Fruit fly (Drosophila melanogaster) whole organism, pupa: ENCODE results near the gene CG11771.

ENCODE experiments used
- CG10348 ChIP-seq: fragments of 200-800 bp; sonication (Bioruptor generic); IDR thresholded peaks from 2 replicates; pipeline ENCODE4 v1.3.6; 2022; ENCODE audit warnings: missing biosample characterization, missing genetic modification characterization
- CG12605 ChIP-seq: fragments of 200-800 bp; sonication (Bioruptor generic); IDR thresholded peaks from 2 replicates; pipeline ENCODE4 v1.3.6; 2022; ENCODE audit warnings: missing biosample characterization, missing genetic modification characterization
- CG13204 ChIP-seq: fragments of 200-800 bp; sonication (Bioruptor generic); optimal IDR thresholded peaks from 2 replicates; lab custom pipeline; 2018; ENCODE audit warnings: missing biosample characterization, mild to moderate bottlenecking, missing genetic modification characterization, moderate library complexity
- CG14655 ChIP-seq: fragments of 200-800 bp; sonication (Bioruptor generic); optimal IDR thresholded peaks from 3 replicates; lab custom pipeline; 2017; ENCODE audit warnings: mild to moderate bottlenecking, missing biosample characterization, missing genetic modification reagents, missing genetic modification characterization
- CG15710 ChIP-seq: fragments of 200-800 bp; sonication (Bioruptor generic); optimal IDR thresholded peaks from 2 replicates; lab custom pipeline; 2018; ENCODE audit warnings: missing biosample characterization, mild to moderate bottlenecking, missing genetic modification characterization, moderate library complexity
- CG17806 ChIP-seq: fragments of 200-800 bp; sonication (Bioruptor generic); optimal IDR thresholded peaks from 2 replicates; lab custom pipeline; 2018; ENCODE audit warnings: missing biosample characterization, mild to moderate bottlenecking, missing genetic modification characterization, moderate library complexity
- CG32121 ChIP-seq: fragments of 200-800 bp; sonication (Bioruptor generic); IDR thresholded peaks from 2 replicates; pipeline ENCODE4 v1.3.6; 2022; ENCODE audit warnings: missing biosample characterization, missing genetic modification characterization
- CG34367 ChIP-seq: fragments of 200-800 bp; sonication (Bioruptor generic); optimal IDR thresholded peaks from 2 replicates; lab custom pipeline; 2018; ENCODE audit warnings: missing biosample characterization, mild to moderate bottlenecking, missing genetic modification characterization
- CG4496 ChIP-seq: fragments of 200-800 bp; sonication (Bioruptor generic); IDR thresholded peaks from 3 replicates; pipeline ENCODE4 v1.3.6; 2022; ENCODE audit warnings: missing biosample characterization, missing genetic modification characterization
- CG8159 ChIP-seq: fragments of 200-800 bp; sonication (Bioruptor generic); optimal IDR thresholded peaks from 3 replicates; lab custom pipeline; 2018; ENCODE audit warnings: missing biosample characterization, mild to moderate bottlenecking, missing genetic modification characterization, moderate library complexity
- CG8301 ChIP-seq: fragments of 200-800 bp; sonication (Bioruptor generic); optimal IDR thresholded peaks from 2 replicates; lab custom pipeline; 2018; ENCODE audit warnings: missing biosample characterization, mild to moderate bottlenecking, missing genetic modification characterization
- CG9948 ChIP-seq: fragments of 200-800 bp; sonication (Bioruptor generic); optimal IDR thresholded peaks from 2 replicates; lab custom pipeline; 2018; ENCODE audit warnings: missing biosample characterization, mild to moderate bottlenecking, missing genetic modification characterization, moderate library complexity
- D1 ChIP-seq: fragments of 200-800 bp; sonication (Bioruptor generic); optimal IDR thresholded peaks from 2 replicates; lab custom pipeline; 2018; ENCODE audit warnings: missing biosample characterization, mild to moderate bottlenecking, missing genetic modification characterization, moderate library complexity
- EcR ChIP-seq: fragments of 200-800 bp; sonication (Bioruptor generic); optimal IDR thresholded peaks from 3 replicates; lab custom pipeline; 2019; ENCODE audit warnings: missing biosample characterization, missing genetic modification characterization, mild to moderate bottlenecking, moderate library complexity, missing genetic modification reagents
- Ets98B ChIP-seq: fragments of 200-800 bp; sonication (Bioruptor generic); IDR thresholded peaks from 2 replicates; pipeline ENCODE4 v1.3.6; 2022; ENCODE audit warnings: missing biosample characterization, missing genetic modification characterization
- Pif1A ChIP-seq: fragments of 200-800 bp; sonication (Bioruptor generic); optimal IDR thresholded peaks from 3 replicates; lab custom pipeline; 2016; ENCODE audit warnings: missing biosample characterization, missing genetic modification characterization
- Pif1B ChIP-seq: fragments of 200-800 bp; sonication (Bioruptor generic); optimal IDR thresholded peaks from 3 replicates; lab custom pipeline; 2016; ENCODE audit warnings: missing biosample characterization, missing genetic modification characterization
- Snoo ChIP-seq: fragments of 200-800 bp; sonication (Bioruptor generic); optimal IDR thresholded peaks from 3 replicates; lab custom pipeline; 2017; ENCODE audit warnings: missing biosample characterization, mild to moderate bottlenecking, missing genetic modification characterization, inconsistent platforms
- fd96Ca ChIP-seq: fragments of 200-800 bp; sonication (Bioruptor generic); IDR thresholded peaks from 3 replicates; pipeline ENCODE4 v1.3.6; 2022; ENCODE audit warnings: missing biosample characterization, missing genetic modification characterization
- gl ChIP-seq: fragments of 200-800 bp; sonication (Bioruptor generic); optimal IDR thresholded peaks from 2 replicates; lab custom pipeline; 2018; ENCODE audit warnings: missing biosample characterization, mild to moderate bottlenecking, missing genetic modification characterization
- rn ChIP-seq: fragments of 200-800 bp; sonication (Bioruptor generic); IDR thresholded peaks from 2 replicates; pipeline ENCODE4 v1.3.6; 2022; ENCODE audit warnings: missing biosample characterization, missing genetic modification characterization

Gene CG11771

DNA sequence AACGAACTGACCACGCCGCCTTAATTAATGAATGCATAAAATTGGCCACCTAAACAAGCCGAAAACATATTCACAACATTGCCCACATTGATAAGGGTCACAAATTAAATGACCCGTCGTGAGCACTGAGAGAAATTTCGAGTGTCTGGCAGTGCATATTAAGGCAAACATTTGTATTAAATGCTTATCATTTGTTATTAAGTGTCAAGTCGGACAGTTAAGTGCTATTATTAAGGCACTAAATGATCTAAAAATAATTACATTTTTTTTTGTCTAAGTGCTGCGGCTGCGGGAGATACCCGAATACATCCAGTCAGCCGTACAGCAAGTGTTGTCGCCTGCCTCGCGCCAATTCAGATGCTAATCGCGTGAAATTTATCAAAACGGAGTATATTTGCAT lies 30.7 kb downstream of the CG11771 start:
- TF ChIP-seq D1 = no peak
- no peak for TF ChIP-seq CG14655 (GFP tag; lab: Kevin White, UChicago)
- TF ChIP-seq EcR = no peak
- TF ChIP-seq CG10348 = no peak
- no peak for TF ChIP-seq CG12605 (GFP tag; lab: Robert Waterston, UW)
- TF ChIP-seq CG9948 (tag; lab: Kevin White, UChicago) = no peak
- TF ChIP-seq Snoo (tag; lab: Kevin White, UChicago) = peak; percentile 34
- no peak for TF ChIP-seq fd96Ca (GFP tag; lab: Robert Waterston, UW)
- TF ChIP-seq CG17806 = peak; percentile 1

DNA sequence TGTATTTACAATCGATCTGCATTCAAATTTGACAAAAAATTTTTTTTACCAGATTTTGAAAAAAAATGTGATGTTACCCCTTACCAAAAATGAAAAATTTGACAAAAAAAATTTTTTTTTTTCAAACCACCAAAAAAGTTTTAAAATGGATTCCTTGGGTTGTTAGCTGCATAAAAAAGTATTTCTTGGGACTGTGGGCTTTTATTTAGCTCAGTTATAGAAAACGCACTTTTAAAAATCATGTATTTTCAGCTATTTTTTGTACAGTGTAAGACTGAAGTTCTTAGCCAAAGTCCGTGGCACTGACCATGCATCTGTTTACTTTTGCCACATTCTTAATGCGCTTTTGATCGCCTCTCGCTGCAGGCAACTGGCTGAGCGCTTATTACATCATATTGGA lies 33.6 kb downstream of the CG11771 start:
- peak; percentile 6 for TF ChIP-seq CG8159 (tag; lab: Kevin White, UChicago)
- no peak for TF ChIP-seq Pif1B (GFP tag; lab: Kevin White, UChicago)
- no peak for TF ChIP-seq CG10348
- no peak for TF ChIP-seq gl (tag; lab: Kevin White, UChicago)
- TF ChIP-seq EcR = no peak
- no peak for TF ChIP-seq Snoo (tag; lab: Kevin White, UChicago)
- no peak for TF ChIP-seq CG4496 (GFP tag; lab: Robert Waterston, UW)
- TF ChIP-seq CG8301 = peak; percentile 30
- TF ChIP-seq Pif1A (GFP tag; lab: Kevin White, UChicago) = no peak
- TF ChIP-seq CG12605 (GFP tag; lab: Robert Waterston, UW) = no peak
- no peak for TF ChIP-seq D1
- no peak for TF ChIP-seq CG34367 (tag; lab: Kevin White, UChicago)
- TF ChIP-seq CG9948 (tag; lab: Kevin White, UChicago) = peak; percentile 39
- no peak for TF ChIP-seq CG13204 (GFP tag; lab: Kevin White, UChicago)
- peak; percentile 47 for TF ChIP-seq CG14655 (GFP tag; lab: Kevin White, UChicago)
- TF ChIP-seq rn (GFP tag; lab: Robert Waterston, UW) = no peak
- no peak for TF ChIP-seq fd96Ca (GFP tag; lab: Robert Waterston, UW)
- TF ChIP-seq Ets98B (GFP tag; lab: Robert Waterston, UW) = no peak
- TF ChIP-seq CG32121 (GFP tag; lab: Robert Waterston, UW) = no peak
- TF ChIP-seq CG17806 = no peak
- no peak for TF ChIP-seq CG15710 (tag; lab: Kevin White, UChicago)
- TF ChIP-seq, all 21 proteins: peak for 4

DNA sequence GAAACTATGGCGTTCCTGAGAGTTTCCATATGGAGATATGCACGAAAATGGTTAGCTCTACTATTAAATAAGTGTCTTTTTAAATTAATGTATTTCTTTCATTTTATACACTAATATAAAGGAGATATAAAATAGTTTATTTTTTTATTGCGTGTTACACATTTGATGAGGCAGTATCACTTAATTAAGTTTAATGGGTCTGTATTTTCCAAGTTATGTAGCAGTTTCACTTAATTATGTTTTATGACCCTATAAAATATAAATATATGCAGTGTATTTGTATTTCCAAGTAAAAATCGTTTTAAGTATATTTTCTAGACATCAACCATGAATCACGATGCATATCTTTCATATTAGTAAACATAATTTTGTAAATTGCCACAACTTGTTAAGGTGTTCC lies 34.8 kb downstream of the CG11771 start:
- TF ChIP-seq CG14655 (GFP tag; lab: Kevin White, UChicago) = peak; percentile 56
- no peak for TF ChIP-seq CG15710 (tag; lab: Kevin White, UChicago)
- peak; percentile 18 for TF ChIP-seq CG8301
- TF ChIP-seq CG32121 (GFP tag; lab: Robert Waterston, UW) = no peak

DNA sequence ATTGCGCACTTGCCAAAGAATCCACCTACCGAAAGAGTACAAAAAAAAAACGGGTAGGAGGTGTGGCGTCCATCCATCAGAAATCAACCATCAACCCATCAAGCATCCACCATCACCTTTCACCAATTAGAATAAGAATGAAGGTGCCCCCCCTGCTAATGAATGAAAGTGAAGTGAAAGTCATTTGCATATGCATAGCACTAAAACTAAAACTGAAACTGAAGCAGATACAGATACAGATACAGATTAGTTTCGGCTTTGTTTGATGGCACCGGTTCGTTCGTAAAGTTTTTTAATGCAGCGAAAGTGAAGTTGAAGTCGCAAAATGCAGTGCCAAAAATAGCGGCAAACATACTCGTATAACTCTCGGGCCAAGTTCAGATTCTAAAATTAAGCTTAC lies 36.2 kb downstream of the CG11771 start:
- TF ChIP-seq CG15710 (tag; lab: Kevin White, UChicago) = no peak
- TF ChIP-seq CG14655 (GFP tag; lab: Kevin White, UChicago) = no peak
- TF ChIP-seq Snoo (tag; lab: Kevin White, UChicago) = no peak
- no peak for TF ChIP-seq rn (GFP tag; lab: Robert Waterston, UW)
- TF ChIP-seq CG10348 = no peak
- TF ChIP-seq EcR = no peak
- TF ChIP-seq CG8159 (tag; lab: Kevin White, UChicago) = no peak

DNA sequence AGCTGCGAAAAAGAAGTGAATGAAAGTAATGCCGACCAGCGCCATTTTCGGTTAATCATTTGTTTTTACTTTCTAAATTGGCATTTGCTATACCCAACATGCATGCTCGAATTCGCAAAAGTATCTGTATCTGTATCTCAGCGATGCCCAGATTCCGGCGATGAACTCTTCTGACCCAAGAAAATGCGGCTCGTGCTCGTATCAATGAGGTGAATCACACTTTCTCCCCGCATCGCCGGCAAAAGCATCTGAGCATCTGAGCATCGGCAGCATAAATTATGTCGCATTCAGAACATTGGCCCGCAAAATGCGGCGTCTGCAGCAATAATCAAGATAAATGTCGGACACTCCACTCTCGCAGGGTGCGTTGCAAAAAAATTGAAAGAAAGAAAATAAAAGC lies 37.1 kb downstream of the CG11771 start:
- TF ChIP-seq CG13204 (GFP tag; lab: Kevin White, UChicago) (no peak), CG32121 (GFP tag; lab: Robert Waterston, UW) (no peak), CG12605 (GFP tag; lab: Robert Waterston, UW) (no peak), CG4496 (GFP tag; lab: Robert Waterston, UW) (no peak), CG9948 (tag; lab: Kevin White, UChicago) (no peak), Pif1B (GFP tag; lab: Kevin White, UChicago) (no peak), CG10348 (no peak), CG15710 (tag; lab: Kevin White, UChicago) (no peak), CG8159 (tag; lab: Kevin White, UChicago) (no peak), fd96Ca (GFP tag; lab: Robert Waterston, UW) (no peak), CG8301 (no peak)

DNA sequence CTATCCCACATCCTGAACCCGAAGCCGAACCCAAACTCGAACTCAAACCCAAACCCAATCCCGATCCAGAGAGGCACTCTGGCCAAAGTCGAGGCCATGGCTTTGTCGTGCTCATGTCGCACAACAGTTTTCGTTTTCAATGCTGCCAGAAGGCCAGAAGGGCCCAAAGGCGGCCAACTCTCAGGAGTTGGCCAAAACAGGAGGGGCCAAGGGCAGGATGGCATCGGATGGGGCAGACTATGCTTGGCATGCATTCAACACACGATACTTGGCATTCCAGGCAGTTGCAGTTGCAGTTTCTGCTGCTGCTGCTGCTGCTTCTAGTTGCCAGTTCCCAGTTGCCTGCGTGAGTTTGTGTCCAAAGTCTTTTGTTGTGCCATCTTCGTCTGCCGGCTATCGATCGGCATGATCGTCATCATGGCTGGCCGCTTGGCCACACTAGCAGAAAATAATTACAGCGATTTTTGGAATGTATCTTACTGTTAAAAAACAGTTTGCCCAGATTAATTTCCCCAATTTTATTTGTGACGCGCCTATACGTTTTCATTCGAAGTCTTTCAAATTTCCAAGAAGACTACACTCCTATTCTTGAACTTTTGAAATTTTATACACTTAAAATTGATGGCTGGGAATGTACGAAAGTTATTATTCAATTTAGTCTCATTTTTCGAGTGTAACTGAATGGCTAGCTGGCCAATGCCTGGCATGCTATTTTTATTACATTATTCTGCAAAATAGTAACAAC lies 38.7 kb downstream of the CG11771 start:
- TF ChIP-seq CG15710 (tag; lab: Kevin White, UChicago) (peak; percentile 66), CG8301 (peak; percentile 22), fd96Ca (GFP tag; lab: Robert Waterston, UW) (no peak), CG12605 (GFP tag; lab: Robert Waterston, UW) (no peak), CG4496 (GFP tag; lab: Robert Waterston, UW) (no peak), CG10348 (no peak), CG8159 (tag; lab: Kevin White, UChicago) (peak; percentile 74), CG14655 (GFP tag; lab: Kevin White, UChicago) (peak; percentile 67), D1 (peak; percentile 63), Ets98B (GFP tag; lab: Robert Waterston, UW) (no peak), rn (GFP tag; lab: Robert Waterston, UW) (no peak), Pif1B (GFP tag; lab: Kevin White, UChicago) (peak; percentile 48), CG17806 (peak; percentile 79), EcR (peak; percentile 6), CG32121 (GFP tag; lab: Robert Waterston, UW) (no peak), Pif1A (GFP tag; lab: Kevin White, UChicago) (peak; percentile 46), CG13204 (GFP tag; lab: Kevin White, UChicago) (no peak), CG34367 (tag; lab: Kevin White, UChicago) (peak; percentile 75), CG9948 (tag; lab: Kevin White, UChicago) (peak; percentile 79), gl (tag; lab: Kevin White, UChicago) (peak; percentile 1), Snoo (tag; lab: Kevin White, UChicago) (no peak)
